Worm (Caenorhabditis elegans) whole organism, early embryonic: ENCODE results near the gene B0238.9.

ENCODE experiments used
- B0310.2 ChIP-seq: sonication (generic microtip); optimal IDR thresholded peaks from 2 replicates; lab custom pipeline; 2016; ENCODE audit warnings: mild to moderate bottlenecking, missing genetic modification characterization, missing compliant biosample characterization
- F13C5.2 ChIP-seq: sonication (generic microtip); optimal IDR thresholded peaks from 2 replicates; lab custom pipeline; 2017; ENCODE audit warnings: mild to moderate bottlenecking, missing genetic modification characterization, inconsistent platforms, missing compliant biosample characterization
- ama-1 ChIP-seq: fragments of 150-350 bp; optimal IDR thresholded peaks from 2 replicates; lab custom pipeline; 2014
- ceh-13 ChIP-seq: fragments of 200-800 bp; sonication (Bioruptor generic); optimal IDR thresholded peaks from 2 replicates; lab custom pipeline; 2018; ENCODE audit warnings: mild to moderate bottlenecking, missing genetic modification characterization, missing compliant biosample characterization
- ceh-36 ChIP-seq: sonication (generic microtip); optimal IDR thresholded peaks from 2 replicates; lab custom pipeline; 2016; ENCODE audit warnings: missing genetic modification characterization, inconsistent platforms, missing compliant biosample characterization
- flt-1 ChIP-seq: fragments of 200-800 bp; sonication (Bioruptor generic); IDR thresholded peaks from 2 replicates; pipeline ENCODE4 v1.3.6; 2022; ENCODE audit warnings: missing genetic modification characterization, missing compliant biosample characterization
- hmbx-1 ChIP-seq: sonication (generic microtip); optimal IDR thresholded peaks from 2 replicates; lab custom pipeline; 2016; ENCODE audit warnings: mild to moderate bottlenecking, missing genetic modification characterization, missing compliant biosample characterization
- hnd-1 ChIP-seq: sonication (generic microtip); optimal IDR thresholded peaks from 2 replicates; lab custom pipeline; 2016; ENCODE audit warnings: missing genetic modification characterization, missing compliant biosample characterization
- pes-1 ChIP-seq: fragments of 200-800 bp; sonication (Bioruptor generic); IDR thresholded peaks from 2 replicates; pipeline ENCODE4 v1.3.6; 2022; ENCODE audit warnings: missing genetic modification reagents, missing genetic modification characterization, missing compliant biosample characterization
- scrt-1 ChIP-seq: fragments of 200-800 bp; sonication (Bioruptor generic); IDR thresholded peaks from 2 replicates; pipeline ENCODE4 v1.3.6; 2022; ENCODE audit warnings: missing genetic modification characterization, missing compliant biosample characterization
- sea-1 ChIP-seq: fragments of 200-800 bp; sonication (Bioruptor generic); conservative IDR thresholded peaks from 2 replicates; pipeline ENCODE4 v1.3.6; 2022; ENCODE audit warnings: missing genetic modification characterization, missing compliant biosample characterization
- tbx-11 ChIP-seq: fragments of 200-800 bp; sonication (Bioruptor generic); IDR thresholded peaks from 2 replicates; pipeline ENCODE4 v1.3.6; 2022; ENCODE audit warnings: missing genetic modification characterization, missing compliant biosample characterization
- tbx-37 ChIP-seq: fragments of 200-800 bp; sonication (Bioruptor generic); conservative IDR thresholded peaks from 2 replicates; pipeline ENCODE4 v1.3.6; 2022; ENCODE audit warnings: missing genetic modification reagents, missing genetic modification characterization, missing compliant biosample characterization
- tra-4 ChIP-seq: sonication (generic microtip); optimal IDR thresholded peaks from 2 replicates; lab custom pipeline; 2017; ENCODE audit warnings: missing genetic modification characterization, missing compliant biosample characterization

DNA sequence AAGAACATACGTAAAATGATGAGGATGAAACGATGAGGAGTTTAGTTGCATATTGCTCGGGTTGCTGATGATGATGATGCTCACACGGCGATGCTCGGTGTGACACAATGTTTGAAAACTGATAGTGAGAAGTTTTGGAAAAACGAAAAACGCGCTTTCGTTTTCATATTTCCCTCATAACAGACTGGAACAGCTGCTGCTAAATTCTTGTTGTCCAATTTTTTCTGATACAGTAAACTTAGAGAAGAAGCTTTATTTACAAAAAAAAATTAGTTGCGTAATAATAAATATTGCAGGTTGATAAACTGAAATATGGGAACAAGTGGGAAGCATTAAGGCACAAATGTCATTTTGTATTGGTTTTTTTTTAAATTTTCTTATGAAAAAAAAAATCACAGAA is 46.7 kb upstream of the B0238.9 start, which contains the start of gene ceh-33:
- TF ChIP-seq ama-1 (lab: Kevin White, UChicago) (no peak), F13C5.2 (tag; lab: Kevin White, UChicago) (no peak), hnd-1 (no peak), tbx-11 (GFP tag; lab: Robert Waterston, UW) (no peak), flt-1 (GFP tag; lab: Robert Waterston, UW) (no peak), tbx-37 (GFP tag; lab: Robert Waterston, UW) (no peak), scrt-1 (GFP tag; lab: Robert Waterston, UW) (no peak), sea-1 (no peak), B0310.2 (no peak), ceh-13 (GFP tag; lab: Kevin White, UChicago) (no peak), pes-1 (GFP tag; lab: Robert Waterston, UW) (no peak), ceh-36 (tag; lab: Kevin White, UChicago) (no peak), hmbx-1 (tag; lab: Kevin White, UChicago) (no peak), tra-4 (no peak)
